Fruit fly (Drosophila melanogaster): ENCODE measurements around the gene Arl1.

Gene Arl1

DNA sequence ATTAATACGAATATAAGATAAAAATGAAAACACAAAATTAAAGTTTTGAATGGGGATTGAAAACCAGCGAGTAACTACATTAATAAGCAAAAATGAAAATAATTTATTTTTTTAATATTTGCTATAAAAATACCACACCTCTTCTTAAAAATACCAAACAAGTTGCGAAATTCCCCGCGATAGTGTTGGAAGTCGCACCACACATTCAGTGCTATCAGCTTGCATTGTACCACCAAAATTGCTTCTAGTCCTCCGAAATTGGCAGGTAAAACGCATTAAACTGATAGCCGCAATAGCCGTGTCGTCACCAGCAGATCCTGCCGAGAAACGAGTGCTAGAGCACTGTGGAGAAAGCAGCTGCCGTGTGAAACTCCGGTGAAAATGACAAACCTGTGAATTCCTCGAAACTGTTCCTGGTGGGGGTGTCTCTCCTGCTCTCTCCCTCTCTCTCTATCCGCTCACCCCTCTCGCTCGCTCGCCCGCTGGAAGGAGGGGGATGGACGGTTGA is 5.2 kb downstream of the Arl1 start, which contains the start of gene Hip14 (continued):
- TF ChIP-seq CG2129 (GFP tag; IDR thresholded peaks at IDR 0.05; ENCODE audit: partially characterized antibody) = no peak
- TF ChIP-seq zfh2 (GFP tag; optimal IDR thresholded peaks at IDR 0.05) = peak; percentile 19
- no peak for TF ChIP-seq MTF-1 (GFP tag; optimal IDR thresholded peaks at IDR 0.05; ENCODE audit: borderline replicate concordance)
- no peak for TF ChIP-seq pan (optimal IDR thresholded peaks at IDR 0.05)
- TF ChIP-seq pan (GFP tag; optimal IDR thresholded peaks at IDR 0.05 in 1 of 2, IDR thresholded peaks at IDR 0.05 in 1 of 2) = no peak
- peak; percentile 90 for TF ChIP-seq CG1832 (GFP tag; optimal IDR thresholded peaks at IDR 0.05)
- no peak for TF ChIP-seq gem (tag; optimal IDR thresholded peaks at IDR 0.05)
- no peak for TF ChIP-seq amos (GFP tag; IDR thresholded peaks at IDR 0.05; ENCODE audit: partially characterized antibody)
- 0 out of 4 replicates have a peak, but pooled peaks have one; percentile 17 for TF ChIP-seq Dll (GFP tag; IDR thresholded peaks at IDR 0.05; ENCODE audit: partially characterized antibody)
- TF ChIP-seq YL-1 (GFP tag; optimal IDR thresholded peaks at IDR 0.05) = peak; percentile 84
- no peak for TF ChIP-seq CG14860 (GFP tag; IDR thresholded peaks at IDR 0.05; ENCODE audit: partially characterized antibody)
- no peak for TF ChIP-seq Antp (GFP tag; optimal IDR thresholded peaks at IDR 0.05)
- peak; percentile 98 for TF ChIP-seq MESR4 (GFP tag; optimal IDR thresholded peaks at IDR 0.05)
- TF ChIP-seq BtbVII (GFP tag; optimal IDR thresholded peaks at IDR 0.05) = peak; percentile 4
- TF ChIP-seq ATbp (GFP tag; optimal IDR thresholded peaks at IDR 0.05) = no peak
- peak; percentile 39 for TF ChIP-seq Dp (GFP tag; optimal IDR thresholded peaks at IDR 0.05)
- peak; percentile 70 for TF ChIP-seq CG12659 (GFP tag; optimal IDR thresholded peaks at IDR 0.05)
- TF ChIP-seq lola (GFP tag; optimal IDR thresholded peaks at IDR 0.05) = peak in 1 of 3 experiments; percentile 25
- peak in 1 of 2 experiments; percentile 49 for TF ChIP-seq Pdp1 (GFP tag; optimal IDR thresholded peaks at IDR 0.05)
- TF ChIP-seq CG18599 (GFP tag; optimal IDR thresholded peaks at IDR 0.05) = peak; percentile 44
- peak; percentile 12 for TF ChIP-seq Hr3 (GFP tag; optimal IDR thresholded peaks at IDR 0.05)
- TF ChIP-seq crp (GFP tag; optimal IDR thresholded peaks at IDR 0.05) = peak in 1 of 2 experiments; percentile 0
- TF ChIP-seq Xbp1 (GFP tag; optimal IDR thresholded peaks at IDR 0.05) = peak; percentile 11
- TF ChIP-seq stwl (tag; optimal IDR thresholded peaks at IDR 0.05) = peak; percentile 54
- TF ChIP-seq CG6765 (GFP tag; optimal IDR thresholded peaks at IDR 0.05) = no peak
- TF ChIP-seq CG14014 (GFP tag; IDR thresholded peaks at IDR 0.05) = no peak
- peak; percentile 57 for TF ChIP-seq nom (GFP tag; optimal IDR thresholded peaks at IDR 0.05)
- no peak for TF ChIP-seq dan (GFP tag; IDR thresholded peaks at IDR 0.05)
- peak; percentile 7 for TF ChIP-seq CG2120 (GFP tag; optimal IDR thresholded peaks at IDR 0.05)
- TF ChIP-seq pita (GFP tag; optimal IDR thresholded peaks at IDR 0.05) = no peak
- TF ChIP-seq sens (GFP tag) = peak; percentile 86
- peak; percentile 46 for TF ChIP-seq Ets97D (GFP tag; optimal IDR thresholded peaks at IDR 0.05)
- peak; percentile 41; the same call in 1 of the 3 replicates for TF ChIP-seq Doc3 (GFP tag; IDR thresholded peaks at IDR 0.05; ENCODE audit: partially characterized antibody)
- no peak for TF ChIP-seq Oli (tag; optimal IDR thresholded peaks at IDR 0.05)
- no peak for TF ChIP-seq Mad (GFP tag; optimal IDR thresholded peaks at IDR 0.05)
- peak; percentile 28 for TF ChIP-seq CG13424 (tag; optimal IDR thresholded peaks at IDR 0.05)
- TF ChIP-seq Sin3A (optimal IDR thresholded peaks at IDR 0.05) = peak; percentile 50
- peak; percentile 10 for TF ChIP-seq ERR (GFP tag; optimal IDR thresholded peaks at IDR 0.05)
- TF ChIP-seq CG10147 (GFP tag; optimal IDR thresholded peaks at IDR 0.05) = peak; percentile 40
- TF ChIP-seq CG14441 (GFP tag; IDR thresholded peaks at IDR 0.05) = no peak
- peak; percentile 20; the same call in 1 of the 2 replicates for TF ChIP-seq chm (GFP tag; IDR thresholded peaks at IDR 0.05)
- no peak for TF ChIP-seq jigr1 (GFP tag; IDR thresholded peaks at IDR 0.05)
- no peak for TF ChIP-seq nerfin-2 (GFP tag; IDR thresholded peaks at IDR 0.05; ENCODE audit: partially characterized antibody)
- TF ChIP-seq zfh1 (GFP tag; IDR thresholded peaks at IDR 0.05) = 0 out of 3 replicates have a peak, but pooled peaks have one; percentile 38
- TF ChIP-seq CG15514 (GFP tag; optimal IDR thresholded peaks at IDR 0.05) = peak; percentile 31
- no peak for TF ChIP-seq en (GFP tag; optimal IDR thresholded peaks at IDR 0.05)
- TF ChIP-seq CG16779 (GFP tag; IDR thresholded peaks at IDR 0.05) = no peak
